Worm (Caenorhabditis elegans) whole organism, L4 larva: ENCODE measurements around the gene F54E2.1.

ENCODE experiments used
- F26F4.8 ChIP-seq: fragments of 200-800 bp; sonication (Bioruptor generic); conservative IDR thresholded peaks from 2 replicates; pipeline ENCODE4 v1.3.6; 2022; ENCODE audit warnings: missing genetic modification characterization, missing compliant biosample characterization
- F49E8.2 ChIP-seq: sonication (generic microtip); optimal IDR thresholded peaks from 2 replicates; lab custom pipeline; 2016; ENCODE audit warnings: missing compliant biosample characterization, mild to moderate bottlenecking, missing genetic modification characterization, borderline replicate concordance
- R02D3.7 ChIP-seq: fragments of 150-350 bp; sonication (generic microtip); optimal IDR thresholded peaks from 3 replicates; lab custom pipeline; 2014; ENCODE audit warnings: missing biosample characterization, missing genetic modification characterization
- Y75B8A.6 ChIP-seq: fragments of 200-800 bp; sonication (Bioruptor generic); IDR thresholded peaks from 2 replicates; pipeline ENCODE4 v1.3.6; 2022; ENCODE audit warnings: missing genetic modification reagents, missing genetic modification characterization, missing compliant biosample characterization
- aly-2 ChIP-seq: sonication (generic microtip); optimal IDR thresholded peaks from 2 replicates; lab custom pipeline; 2018; ENCODE audit warnings: missing biosample characterization, missing genetic modification characterization
- ama-1 ChIP-seq: fragments of 150-350 bp; optimal IDR thresholded peaks from 2 replicates; lab custom pipeline; 2014; ENCODE audit warnings: inconsistent platforms, mixed read lengths
- arid-1 ChIP-seq: fragments of 200-800 bp; sonication (Bioruptor generic); conservative IDR thresholded peaks from 2 replicates; pipeline ENCODE4 v1.3.6; 2022; ENCODE audit warnings: missing genetic modification reagents, missing genetic modification characterization, missing compliant biosample characterization
- ces-1 ChIP-seq: fragments of 150-350 bp; sonication (generic microtip); optimal IDR thresholded peaks from 4 replicates; lab custom pipeline; 2014; ENCODE audit warnings: missing biosample characterization, missing genetic modification reagents, missing genetic modification characterization
- daf-8 ChIP-seq: fragments of 200-800 bp; sonication (Bioruptor generic); IDR thresholded peaks from 2 replicates; pipeline ENCODE4 v1.3.6; 2022; ENCODE audit warnings: missing genetic modification characterization, missing compliant biosample characterization
- dmd-8 ChIP-seq: fragments of 200-800 bp; sonication (Bioruptor generic); IDR thresholded peaks from 2 replicates; pipeline ENCODE4 v1.3.6; 2022; ENCODE audit warnings: missing genetic modification characterization, missing compliant biosample characterization
- dmd-9 ChIP-seq: fragments of 200-800 bp; sonication (Bioruptor generic); IDR thresholded peaks from 2 replicates; pipeline ENCODE4 v1.3.6; 2022; ENCODE audit warnings: missing genetic modification reagents, missing genetic modification characterization, missing compliant biosample characterization
- egl-27 ChIP-seq: sonication (generic microtip); optimal IDR thresholded peaks from 3 replicates; lab custom pipeline; 2017; ENCODE audit warnings: missing biosample characterization, missing genetic modification reagents, missing genetic modification characterization
- egl-43 ChIP-seq: fragments of 200-800 bp; sonication (Bioruptor generic); IDR thresholded peaks from 2 replicates; pipeline ENCODE4 v1.3.6; 2022; ENCODE audit warnings: missing genetic modification reagents, missing genetic modification characterization, missing compliant biosample characterization
- gei-8 ChIP-seq: fragments of 200-800 bp; sonication (Bioruptor generic); optimal IDR thresholded peaks from 2 replicates; lab custom pipeline; 2018; ENCODE audit warnings: mild to moderate bottlenecking, missing genetic modification characterization, missing compliant biosample characterization
- hif-1 ChIP-seq, 2 experiments: sonication (generic microtip); optimal IDR thresholded peaks; 2 replicates each; lab custom pipeline; 2016 to 2017; ENCODE audit warnings: missing compliant biosample characterization in 2 of 2, missing genetic modification characterization in 2 of 2, missing genetic modification reagents in 2 of 2, missing genotype in 2 of 2, mild to moderate bottlenecking in 1 of 2
- hlh-11 ChIP-seq: fragments of 200-800 bp; sonication (Bioruptor generic); optimal IDR thresholded peaks from 2 replicates; lab custom pipeline; 2018; ENCODE audit warnings: mild to moderate bottlenecking, missing genetic modification characterization, missing compliant biosample characterization
- hmg-1.1 ChIP-seq: fragments of 200-800 bp; sonication (Bioruptor generic); IDR thresholded peaks from 2 replicates; pipeline ENCODE4 v1.3.6; 2022; ENCODE audit warnings: missing genetic modification reagents, missing genetic modification characterization, missing compliant biosample characterization
- lim-7 ChIP-seq: fragments of 200-800 bp; sonication (Bioruptor generic); IDR thresholded peaks from 2 replicates; pipeline ENCODE4 v1.3.6; 2022; ENCODE audit warnings: missing genetic modification characterization, missing compliant biosample characterization
- lin-1 ChIP-seq: fragments of 200-800 bp; sonication (Bioruptor generic); IDR thresholded peaks from 2 replicates; pipeline ENCODE4 v1.3.6; 2022; ENCODE audit warnings: missing genetic modification reagents, missing genetic modification characterization, missing compliant biosample characterization
- lin-39 ChIP-seq: fragments of 150-350 bp; optimal IDR thresholded peaks from 2 replicates; lab custom pipeline; 2014; ENCODE audit warnings: missing biosample characterization, missing genetic modification reagents, missing genetic modification characterization
- lir-3 ChIP-seq: sonication (generic microtip); optimal IDR thresholded peaks from 2 replicates; lab custom pipeline; 2016; ENCODE audit warnings: mild to moderate bottlenecking, missing genetic modification characterization, missing compliant biosample characterization
- lsy-2 ChIP-seq, 2 experiments: fragments of 150-350 bp in 1 of 2; sonication (generic microtip) in 1 of 2; optimal IDR thresholded peaks; 2 replicates each; lab custom pipeline; 2014 to 2017; ENCODE audit warnings: missing biosample characterization in 2 of 2, missing genetic modification characterization in 2 of 2
- madf-5 ChIP-seq, 2 experiments: fragments of 200-800 bp; sonication (Bioruptor generic); IDR thresholded peaks; 2 replicates each; pipeline ENCODE4 v1.3.6; 2022; ENCODE audit warnings: missing compliant biosample characterization in 2 of 2, missing genetic modification characterization in 2 of 2
- mdl-1 ChIP-seq, 2 experiments: fragments of 150-350 bp in 1 of 2; sonication (generic microtip) in 1 of 2; optimal IDR thresholded peaks; 2 replicates each; lab custom pipeline; 2014 to 2017; ENCODE audit warnings: missing biosample characterization in 2 of 2, missing genetic modification characterization in 2 of 2
- mdt-29 ChIP-seq: fragments of 200-800 bp; sonication (Bioruptor generic); IDR thresholded peaks from 2 replicates; pipeline ENCODE4 v1.3.6; 2022; ENCODE audit warnings: missing genetic modification reagents, missing genetic modification characterization, missing compliant biosample characterization
- mep-1 ChIP-seq: fragments of 150-350 bp; sonication (generic microtip); optimal IDR thresholded peaks from 3 replicates; lab custom pipeline; 2014; ENCODE audit warnings: missing biosample characterization, missing genetic modification characterization
- mes-2 ChIP-seq: sonication (generic microtip); optimal IDR thresholded peaks from 2 replicates; lab custom pipeline; 2016; ENCODE audit warnings: missing genotype, mild to moderate bottlenecking, missing genetic modification characterization, missing compliant biosample characterization; ENCODE audit not compliant: poor library complexity, severe bottlenecking
- mxl-2 ChIP-seq: fragments of 200-800 bp; sonication (Bioruptor generic); conservative IDR thresholded peaks from 2 replicates; pipeline ENCODE4 v1.3.6; 2022; ENCODE audit warnings: missing genetic modification reagents, missing genetic modification characterization, missing compliant biosample characterization
- nhr-10 ChIP-seq: fragments of 150-350 bp; optimal IDR thresholded peaks from 2 replicates; lab custom pipeline; 2014; ENCODE audit warnings: missing biosample characterization, missing genetic modification characterization
- nhr-11 ChIP-seq: fragments of 150-350 bp; optimal IDR thresholded peaks from 2 replicates; lab custom pipeline; 2014; ENCODE audit warnings: missing biosample characterization, missing genetic modification characterization
- nhr-111 ChIP-seq: fragments of 200-800 bp; sonication (Bioruptor generic); optimal IDR thresholded peaks from 2 replicates; lab custom pipeline; 2018; ENCODE audit warnings: mild to moderate bottlenecking, missing genetic modification characterization, missing compliant biosample characterization
- nhr-237 ChIP-seq: sonication (generic microtip); optimal IDR thresholded peaks from 2 replicates; lab custom pipeline; 2017; ENCODE audit warnings: missing biosample characterization, missing genetic modification characterization
- nhr-28 ChIP-seq: fragments of 150-350 bp; optimal IDR thresholded peaks from 2 replicates; lab custom pipeline; 2014; ENCODE audit warnings: missing biosample characterization, missing genetic modification characterization
- nhr-41 ChIP-seq: fragments of 200-800 bp; sonication (Bioruptor generic); IDR thresholded peaks from 2 replicates; pipeline ENCODE4 v1.3.6; 2022; ENCODE audit warnings: missing genetic modification reagents, missing genetic modification characterization, missing compliant biosample characterization
- nhr-6 ChIP-seq: fragments of 150-350 bp; optimal IDR thresholded peaks from 2 replicates; lab custom pipeline; 2014; ENCODE audit warnings: missing biosample characterization, missing genetic modification characterization
- nhr-77 ChIP-seq: fragments of 150-350 bp; optimal IDR thresholded peaks from 2 replicates; lab custom pipeline; 2014; ENCODE audit warnings: missing biosample characterization, missing genetic modification characterization
- rbr-2 ChIP-seq: sonication (generic microtip); optimal IDR thresholded peaks from 2 replicates; lab custom pipeline; 2016; ENCODE audit warnings: missing genotype, missing genetic modification characterization, missing compliant biosample characterization
- sdz-12 ChIP-seq: fragments of 200-800 bp; sonication (Bioruptor generic); optimal IDR thresholded peaks from 2 replicates; lab custom pipeline; 2018; ENCODE audit warnings: mild to moderate bottlenecking, missing genetic modification characterization, missing compliant biosample characterization
- tra-1 ChIP-seq: fragments of 200-800 bp; sonication (Bioruptor generic); IDR thresholded peaks from 2 replicates; pipeline ENCODE4 v1.3.6; 2022; ENCODE audit warnings: missing genetic modification reagents, missing genetic modification characterization, missing compliant biosample characterization
- unc-130 ChIP-seq: sonication (generic microtip); optimal IDR thresholded peaks from 2 replicates; lab custom pipeline; 2016; ENCODE audit warnings: missing genetic modification reagents, missing genetic modification characterization, missing compliant biosample characterization
- unc-39 ChIP-seq: sonication (generic microtip); optimal IDR thresholded peaks from 2 replicates; lab custom pipeline; 2017; ENCODE audit warnings: missing biosample characterization, missing genetic modification characterization
- unc-62 ChIP-seq, 3 experiments: fragments of 150-350 bp in 1 of 3; sonication (generic microtip); optimal IDR thresholded peaks in 2 of 3; peaks in 1 of 3; 1 replicate in 1 of 3; 2 replicates in 2 of 3; lab custom pipeline; 2014 to 2017; ENCODE audit warnings: missing biosample characterization in 3 of 3, missing genetic modification characterization in 3 of 3, missing genetic modification reagents in 3 of 3, missing genotype in 1 of 3
- vab-7 ChIP-seq: fragments of 200-800 bp; sonication (Bioruptor generic); IDR thresholded peaks from 2 replicates; pipeline ENCODE4 v1.3.6; 2022; ENCODE audit warnings: missing genetic modification reagents, missing genetic modification characterization, missing compliant biosample characterization
- zfp-2 ChIP-seq: sonication (generic microtip); optimal IDR thresholded peaks from 2 replicates; lab custom pipeline; 2016; ENCODE audit warnings: mild to moderate bottlenecking, missing genetic modification characterization, missing compliant biosample characterization
- ztf-7 ChIP-seq: fragments of 150-350 bp; optimal IDR thresholded peaks from 2 replicates; lab custom pipeline; 2014; ENCODE audit warnings: missing biosample characterization, missing genetic modification characterization

The F54E2.1 gene

DNA sequence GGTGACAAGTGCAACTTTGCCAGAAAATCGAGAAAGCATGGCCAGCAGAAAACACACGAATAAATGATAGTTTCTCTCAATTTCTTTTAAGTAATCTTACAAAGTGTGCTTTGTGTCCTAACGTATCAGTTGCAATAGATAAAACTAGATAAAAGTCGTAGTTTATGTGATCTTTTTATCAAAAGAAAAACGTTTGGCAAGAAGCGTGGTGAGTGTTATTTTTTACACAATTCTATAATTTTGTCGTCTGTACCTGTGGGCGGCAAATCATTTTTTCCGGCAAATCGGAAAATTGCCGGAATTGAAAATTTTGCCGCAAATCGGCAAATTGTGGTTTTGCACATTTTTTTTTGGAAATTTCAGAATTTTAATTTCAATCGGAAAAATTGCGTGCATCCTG, 42.7 kb upstream of the F54E2.1 start, which contains the start of gene R05D8.9:
TSS of gene R05D8.9 (minus strand) at position 101 of the 400 bp plus-strand sequence.
- TF ChIP-seq nhr-77 (tag; lab: Kevin White, UChicago), result no peak
- TF ChIP-seq nhr-28 (tag; lab: Kevin White, UChicago), result peak; percentile 78
- TF ChIP-seq unc-62 (GFP tag; optimal IDR thresholded peaks at IDR 0.05 in 1 of 2; lab: Kevin White, UChicago), result peak in 1 of 2 experiments; percentile 64
- no peak for TF ChIP-seq unc-62 (tag; optimal IDR thresholded peaks at IDR 0.05; lab: Kevin White, UChicago)

DNA sequence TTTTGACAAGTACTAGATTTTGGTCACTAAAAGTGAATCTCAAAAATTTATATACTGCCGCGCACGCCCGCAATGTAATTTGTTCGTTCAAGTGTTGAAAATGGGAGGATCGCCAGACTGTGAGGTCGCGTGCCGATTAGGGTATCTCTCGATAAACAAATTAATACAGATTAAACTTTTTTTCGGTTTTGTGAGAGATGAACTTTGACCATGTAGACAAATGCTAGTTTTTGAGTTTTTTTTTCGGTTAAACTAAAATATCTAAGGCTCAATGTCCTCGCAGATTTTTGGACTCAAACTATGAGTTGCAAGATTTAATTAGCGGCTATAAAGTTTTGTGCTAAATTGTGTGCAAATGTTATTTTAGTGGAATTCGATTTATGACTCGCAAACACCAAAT, 40.4 kb upstream of the F54E2.1 start, which contains the start of gene dhs-15:
TSS of gene dhs-15 (minus strand) at position 101 of the 400 bp plus-strand sequence.
- no peak for TF ChIP-seq nhr-6 (tag; lab: Kevin White, UChicago)
- TF ChIP-seq F26F4.8, result no peak
- TF ChIP-seq hmg-1.1 (GFP tag; lab: Robert Waterston, UW), result no peak
- no peak for TF ChIP-seq nhr-28 (tag; lab: Kevin White, UChicago)
- no peak for TF ChIP-seq mdl-1 (tag; optimal IDR thresholded peaks at IDR 0.05; lab: Kevin White, UChicago)
- no peak for TF ChIP-seq egl-27 (tag; lab: Kevin White, UChicago)
- TF ChIP-seq mdt-29 (GFP tag; lab: Robert Waterston, UW), result no peak
- no peak for TF ChIP-seq dmd-9 (GFP tag; lab: Robert Waterston, UW)
- no peak for TF ChIP-seq tra-1 (GFP tag; lab: Robert Waterston, UW)
- TF ChIP-seq rbr-2 (tag; lab: Kevin White, UChicago), result no peak
- no peak for TF ChIP-seq zfp-2 (tag; lab: Kevin White, UChicago)
- no peak for TF ChIP-seq nhr-10 (tag; lab: Kevin White, UChicago)
- no peak for TF ChIP-seq Y75B8A.6 (GFP tag; lab: Robert Waterston, UW)
- no peak for TF ChIP-seq lim-7
- TF ChIP-seq F49E8.2 (tag; lab: Kevin White, UChicago), result no peak
- no peak for TF ChIP-seq unc-39
- TF ChIP-seq nhr-237 (tag; lab: Kevin White, UChicago), result no peak
- no peak for TF ChIP-seq lir-3 (tag; lab: Kevin White, UChicago)
- no peak for TF ChIP-seq nhr-41 (GFP tag; lab: Robert Waterston, UW)
- TF ChIP-seq mep-1, result no peak

DNA sequence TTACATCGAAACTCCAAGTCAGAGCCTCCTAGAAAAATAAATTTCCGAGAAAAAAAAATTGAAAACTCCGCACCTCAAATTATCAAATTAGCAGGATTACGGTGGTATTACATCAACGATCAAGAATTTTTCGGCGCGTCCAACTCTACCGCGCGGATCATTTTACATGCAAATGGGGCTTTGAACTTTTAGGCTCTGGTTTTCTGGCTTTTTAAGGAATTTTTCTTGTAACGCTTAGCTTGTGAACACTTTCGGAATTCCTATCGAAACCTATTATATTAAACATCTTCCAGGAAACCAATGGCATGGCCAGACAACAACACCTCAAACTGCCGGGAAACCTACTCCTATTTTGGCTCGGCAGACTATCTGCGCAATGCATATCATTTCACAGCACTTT, 38.6 kb upstream of the F54E2.1 start, which contains the start of gene srh-56:
TSS of gene srh-56 (plus strand) at position 301 of the 400 bp plus-strand sequence.
- no peak for TF ChIP-seq mdl-1 (tag; optimal IDR thresholded peaks at IDR 0.05; lab: Kevin White, UChicago)
- no peak for TF ChIP-seq lin-39 (tag; lab: Kevin White, UChicago)
- TF ChIP-seq lin-1 (GFP tag; lab: Robert Waterston, UW), result no peak
- TF ChIP-seq arid-1 (GFP tag; lab: Robert Waterston, UW), result no peak
- TF ChIP-seq ztf-7, result no peak
- TF ChIP-seq egl-43, result no peak
- TF ChIP-seq rbr-2 (tag; lab: Kevin White, UChicago), result no peak
- TF ChIP-seq nhr-10 (tag; lab: Kevin White, UChicago), result no peak
- TF ChIP-seq ama-1, result no peak
- no peak for TF ChIP-seq nhr-111
- TF ChIP-seq ces-1 (GFP tag; lab: Kevin White, UChicago), result no peak
- TF ChIP-seq R02D3.7 (tag; lab: Kevin White, UChicago), result no peak
- no peak for TF ChIP-seq mes-2 (tag; lab: Kevin White, UChicago)

DNA sequence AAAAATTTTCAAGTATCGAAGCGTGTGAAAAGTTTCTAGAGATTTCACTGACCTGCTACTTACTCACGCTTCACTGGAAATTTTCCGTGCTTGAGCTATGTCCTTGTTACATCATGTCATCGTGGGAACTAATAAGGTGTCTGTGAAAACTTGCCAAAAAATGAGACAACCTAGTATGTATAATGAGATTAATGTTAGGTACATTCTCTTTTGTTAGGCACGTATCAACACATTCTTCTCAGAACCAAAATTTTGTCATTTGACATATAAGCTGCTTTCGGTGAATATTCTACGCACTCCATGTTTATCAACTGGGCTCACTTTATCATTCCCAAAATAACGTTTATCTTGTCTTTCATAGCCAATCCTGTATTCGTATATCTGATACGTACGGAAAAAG, 36.2 kb upstream of the F54E2.1 start, which contains the start of gene srj-18:
TSS of gene srj-18 (plus strand) at position 301 of the 400 bp plus-strand sequence.
- no peak for TF ChIP-seq nhr-10 (tag; lab: Kevin White, UChicago)
- no peak for TF ChIP-seq lsy-2 (tag; optimal IDR thresholded peaks at IDR 0.05; lab: Kevin White, UChicago)
- TF ChIP-seq gei-8, result no peak
- no peak for TF ChIP-seq unc-130
- TF ChIP-seq madf-5 (GFP tag; IDR thresholded peaks at IDR 0.05; lab: Robert Waterston, UW), result no peak
- no peak for TF ChIP-seq dmd-8 (GFP tag; lab: Robert Waterston, UW)
- no peak for TF ChIP-seq mdt-29 (GFP tag; lab: Robert Waterston, UW)
- no peak for TF ChIP-seq hif-1 (tag; optimal IDR thresholded peaks at IDR 0.05; lab: Kevin White, UChicago)
- no peak for TF ChIP-seq vab-7 (GFP tag; lab: Robert Waterston, UW)
- TF ChIP-seq mxl-2, result no peak
- no peak for TF ChIP-seq nhr-11
- TF ChIP-seq daf-8 (GFP tag; lab: Robert Waterston, UW), result no peak
- TF ChIP-seq ces-1 (GFP tag; lab: Kevin White, UChicago), result no peak
- TF ChIP-seq hlh-11 (tag; lab: Kevin White, UChicago), result no peak
- no peak for TF ChIP-seq sdz-12 (GFP tag; lab: Kevin White, UChicago)
- TF ChIP-seq aly-2 (tag; lab: Kevin White, UChicago), result no peak
